Worm (Caenorhabditis elegans) whole organism, midembryonic: ENCODE measurements around the gene str-52.

Source experiments
- med-1 ChIP-seq: sonication (generic microtip); optimal IDR thresholded peaks from 2 replicates; lab custom pipeline; 2017; ENCODE audit warnings: missing genetic modification characterization, mild to moderate bottlenecking, missing compliant biosample characterization, antibody characterized with exemption, missing genetic modification reagents; ENCODE audit not compliant: insufficient read depth
- tab-1 ChIP-seq: fragments of 200-800 bp; sonication (Bioruptor generic); IDR thresholded peaks from 2 replicates; pipeline ENCODE4 v1.3.6; 2022; ENCODE audit warnings: missing genetic modification characterization, missing compliant biosample characterization
- ztf-29 ChIP-seq: fragments of 200-800 bp; sonication (Bioruptor generic); IDR thresholded peaks from 2 replicates; pipeline ENCODE4 v1.3.6; 2022; ENCODE audit warnings: missing genetic modification reagents, missing genetic modification characterization, missing compliant biosample characterization

DNA sequence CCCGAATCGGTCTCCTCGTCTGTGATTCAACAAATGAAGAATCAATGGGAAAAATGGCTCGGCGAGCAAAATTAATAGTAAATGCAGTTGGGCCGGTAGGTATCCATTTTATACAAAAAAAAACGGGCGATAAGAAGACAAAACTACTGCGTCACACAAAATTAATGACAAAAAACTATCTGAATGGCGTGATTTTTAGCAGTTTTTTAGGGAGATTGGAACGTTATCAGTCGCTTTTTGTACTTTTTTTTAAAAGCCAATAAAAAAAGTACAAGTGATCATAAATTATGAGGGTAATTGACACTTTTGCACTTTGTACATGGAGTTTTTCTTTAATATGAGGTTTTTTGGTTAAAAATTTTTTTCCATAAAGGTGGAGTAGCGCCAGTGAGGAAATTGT is 22.8 kb downstream of the str-52 start:
- TF ChIP-seq ztf-29 (GFP tag; lab: Robert Waterston, UW) (no peak), tab-1 (GFP tag; lab: Robert Waterston, UW) (no peak), med-1 (GFP tag; lab: Kevin White, UChicago) (no peak)
